1 fruit fly cellular context compared by ENCODE assay signal in genomic region chr2L:19416602-19417497, dm6.
TF ChIP-seq lines count a peak whose summit lies in the region.

Gene Lectin-galC1 (plus strand): TSS chr2L:19417447.

TF ChIP-seq in whole organism, embryonic, 481 proteins besides CTCF, POLR2A, EP300 and RAD21 (continued from another document and continues in another):
- TF ChIP-seq toy (GFP tag; IDR thresholded peaks at IDR 0.05; lab: Robert Waterston, UW) (0 out of 2 replicates have a peak, but pooled peaks have one; percentile 13), CG12104 (GFP tag; optimal IDR thresholded peaks at IDR 0.05; lab: Kevin White, UChicago) (peak; percentile 80), Lpt (GFP tag; optimal IDR thresholded peaks at IDR 0.05; lab: Kevin White, UChicago) (no peak), CG1024 (GFP tag; IDR thresholded peaks at IDR 0.05; lab: Robert Waterston, UW) (peak; percentile 69; the same call in 1 of the 2 replicates), MBD-R2 (GFP tag; IDR thresholded peaks at IDR 0.05; lab: Robert Waterston, UW) (peak; percentile 42; the same call in 1 of the 2 replicates), CG14050 (GFP tag; IDR thresholded peaks at IDR 0.05; lab: Robert Waterston, UW) (peak; percentile 77), pzg (GFP tag; optimal IDR thresholded peaks at IDR 0.05; lab: Kevin White, UChicago) (no peak), unpg (GFP tag; optimal IDR thresholded peaks at IDR 0.05; lab: Kevin White, UChicago) (peak; percentile 93), Hr3 (GFP tag; optimal IDR thresholded peaks at IDR 0.05; lab: Kevin White, UChicago) (peak; percentile 82), sima (GFP tag; optimal IDR thresholded peaks at IDR 0.05; lab: Kevin White, UChicago) (peak; percentile 49), Med (GFP tag; lab: Kevin White, UChicago) (peak; percentile 97), CrebB (tag; optimal IDR thresholded peaks at IDR 0.05; lab: Kevin White, UChicago) (peak; percentile 58), lov (optimal IDR thresholded peaks at IDR 0.05; lab: Kevin White, UChicago) (no peak), lov (GFP tag; IDR thresholded peaks at IDR 0.05; lab: Robert Waterston, UW) (peak; percentile 77; the same call in 2 of the 3 replicates), CG10543 (GFP tag; optimal IDR thresholded peaks at IDR 0.05; lab: Kevin White, UChicago) (peak; percentile 36), CG3163 (GFP tag; optimal IDR thresholded peaks at IDR 0.05; lab: Kevin White, UChicago) (peak; percentile 74), pum (GFP tag; optimal IDR thresholded peaks at IDR 0.05; lab: Kevin White, UChicago) (peak; percentile 88), E2f1 (GFP tag; IDR thresholded peaks at IDR 0.05; lab: Robert Waterston, UW) (peak; percentile 76), zen2 (GFP tag; IDR thresholded peaks at IDR 0.05; lab: Robert Waterston, UW; ENCODE audit: partially characterized antibody) (no peak), CG11560 (tag; IDR thresholded peaks at IDR 0.05; lab: Robert Waterston, UW) (peak; percentile 65; the same call in 2 of the 3 replicates), caup (GFP tag; optimal IDR thresholded peaks at IDR 0.05; lab: Kevin White, UChicago; ENCODE audit: severe bottlenecking) (peak; percentile 76), bab2 (GFP tag; optimal IDR thresholded peaks at IDR 0.05; lab: Kevin White, UChicago) (peak; percentile 86), NfI (GFP tag; optimal IDR thresholded peaks at IDR 0.05; lab: Kevin White, UChicago) (peak; percentile 79), fd3F (GFP tag; optimal IDR thresholded peaks at IDR 0.05; lab: Kevin White, UChicago) (peak; percentile 76), Usf (GFP tag; optimal IDR thresholded peaks at IDR 0.05; lab: Kevin White, UChicago) (peak; percentile 63), CG2889 (GFP tag; IDR thresholded peaks at IDR 0.05; lab: Robert Waterston, UW) (peak; percentile 70; the same call in 2 of the 3 replicates), CG3995 (GFP tag; optimal IDR thresholded peaks at IDR 0.05; lab: Kevin White, UChicago) (peak; percentile 0), sna (GFP tag; IDR thresholded peaks at IDR 0.05; lab: Robert Waterston, UW; ENCODE audit: partially characterized antibody) (no peak), HLH4C (GFP tag; IDR thresholded peaks at IDR 0.05; lab: Robert Waterston, UW; ENCODE audit: partially characterized antibody) (no peak), Dbx (GFP tag; IDR thresholded peaks at IDR 0.05; lab: Robert Waterston, UW) (peak; percentile 66; the same call in 1 of the 3 replicates), lmd (GFP tag; IDR thresholded peaks at IDR 0.05; lab: Robert Waterston, UW) (no peak; the same call in 1 of the 2 replicates), CG17385 (GFP tag; optimal IDR thresholded peaks at IDR 0.05; lab: Kevin White, UChicago) (peak; percentile 81), lilli (GFP tag; optimal IDR thresholded peaks at IDR 0.05; lab: Kevin White, UChicago) (peak; percentile 80), Stat92E (GFP tag; optimal IDR thresholded peaks at IDR 0.05; lab: Kevin White, UChicago) (peak in 1 of 3 experiments; percentile 25), CG14014 (GFP tag; IDR thresholded peaks at IDR 0.05; lab: Robert Waterston, UW) (peak; percentile 85), mam (GFP tag; optimal IDR thresholded peaks at IDR 0.05; lab: Kevin White, UChicago) (peak; percentile 70), CG1529 (GFP tag; optimal IDR thresholded peaks at IDR 0.05; lab: Kevin White, UChicago) (peak; percentile 86), Awh (GFP tag; IDR thresholded peaks at IDR 0.05; lab: Robert Waterston, UW) (peak; percentile 92), CG1792 (GFP tag; optimal IDR thresholded peaks at IDR 0.05; lab: Kevin White, UChicago) (peak; percentile 82), vvl (GFP tag; IDR thresholded peaks at IDR 0.05; lab: Robert Waterston, UW) (peak; percentile 92), CG11247 (GFP tag; IDR thresholded peaks at IDR 0.05; lab: Robert Waterston, UW) (peak; percentile 70; the same call in 1 of the 2 replicates), CG17912 (GFP tag; optimal IDR thresholded peaks at IDR 0.05; lab: Kevin White, UChicago) (peak; percentile 29), CG2120 (GFP tag; optimal IDR thresholded peaks at IDR 0.05; lab: Kevin White, UChicago) (peak; percentile 58), esg (GFP tag; conservative IDR thresholded peaks at IDR 0.05; lab: Robert Waterston, UW) (peak; percentile 75), crol (GFP tag; IDR thresholded peaks at IDR 0.05; lab: Robert Waterston, UW) (no peak; the same call in 1 of the 2 replicates), nmo (GFP tag; optimal IDR thresholded peaks at IDR 0.05; lab: Kevin White, UChicago) (peak; percentile 89), Dip3 (GFP tag; optimal IDR thresholded peaks at IDR 0.05; lab: Kevin White, UChicago) (peak; percentile 40), so (GFP tag; IDR thresholded peaks at IDR 0.05; lab: Robert Waterston, UW) (peak; percentile 83; the same call in 2 of the 3 replicates), slou (GFP tag; optimal IDR thresholded peaks at IDR 0.05; lab: Kevin White, UChicago) (peak; percentile 69), CG6854 (GFP tag; optimal IDR thresholded peaks at IDR 0.05; lab: Kevin White, UChicago) (peak; percentile 72), CG18764 (GFP tag; optimal IDR thresholded peaks at IDR 0.05; lab: Kevin White, UChicago) (peak; percentile 78), NC2α (GFP tag; optimal IDR thresholded peaks at IDR 0.05; lab: Kevin White, UChicago) (peak; percentile 85), CG13123 (GFP tag; optimal IDR thresholded peaks at IDR 0.05; lab: Kevin White, UChicago) (peak; percentile 74), Dfd (GFP tag; optimal IDR thresholded peaks at IDR 0.05; lab: Kevin White, UChicago) (no peak), sim (GFP tag; IDR thresholded peaks at IDR 0.05; lab: Robert Waterston, UW) (peak; percentile 79), CG2712 (tag; optimal IDR thresholded peaks at IDR 0.05; lab: Kevin White, UChicago) (peak; percentile 89), ewg (GFP tag; optimal IDR thresholded peaks at IDR 0.05; lab: Kevin White, UChicago) (peak; percentile 81), CG31365 (tag; optimal IDR thresholded peaks at IDR 0.05; lab: Kevin White, UChicago) (peak; percentile 52), dimm (GFP tag; IDR thresholded peaks at IDR 0.05; lab: Robert Waterston, UW) (no peak), gcm2 (GFP tag; optimal IDR thresholded peaks at IDR 0.05; lab: Kevin White, UChicago) (peak; percentile 84), br (optimal IDR thresholded peaks at IDR 0.05; lab: Kevin White, UChicago) (no peak), slbo (GFP tag; IDR thresholded peaks at IDR 0.05; lab: Robert Waterston, UW) (peak; percentile 87), Neu2 (GFP tag; optimal IDR thresholded peaks at IDR 0.05; lab: Kevin White, UChicago; ENCODE audit: borderline replicate concordance) (peak; percentile 70), repo (GFP tag; optimal IDR thresholded peaks at IDR 0.05; lab: Kevin White, UChicago) (peak; percentile 81), Ptx1 (GFP tag; IDR thresholded peaks at IDR 0.05; lab: Robert Waterston, UW) (peak; percentile 85), CG18476 (GFP tag; optimal IDR thresholded peaks at IDR 0.05; lab: Kevin White, UChicago) (peak; percentile 81), CG13424 (tag; optimal IDR thresholded peaks at IDR 0.05; lab: Kevin White, UChicago) (peak; percentile 89), pan (optimal IDR thresholded peaks at IDR 0.05; lab: Kevin White, UChicago) (no peak), pan (GFP tag; optimal IDR thresholded peaks at IDR 0.05 in 1 of 2, IDR thresholded peaks at IDR 0.05 in 1 of 2) (peak in 1 of 2 experiments; percentile 88), pho (GFP tag; optimal IDR thresholded peaks at IDR 0.05; lab: Kevin White, UChicago) (peak; percentile 72), aop (GFP tag; IDR thresholded peaks at IDR 0.05; lab: Robert Waterston, UW) (peak; percentile 63; the same call in 1 of the 2 replicates), CG17186 (GFP tag; optimal IDR thresholded peaks at IDR 0.05; lab: Kevin White, UChicago) (peak; percentile 76), dysf (GFP tag; IDR thresholded peaks at IDR 0.05; lab: Robert Waterston, UW) (peak; percentile 89), CHES-1-like (GFP tag; optimal IDR thresholded peaks at IDR 0.05; lab: Kevin White, UChicago) (peak; percentile 88), abd-A (tag; optimal IDR thresholded peaks at IDR 0.05; lab: Kevin White, UChicago) (peak; percentile 18), otp (GFP tag; IDR thresholded peaks at IDR 0.05; lab: Robert Waterston, UW) (peak; percentile 86), CG42726 (GFP tag; IDR thresholded peaks at IDR 0.05; lab: Robert Waterston, UW; ENCODE audit: partially characterized antibody) (no peak), Opbp (GFP tag; IDR thresholded peaks at IDR 0.05; lab: Robert Waterston, UW; ENCODE audit: partially characterized antibody) (no peak), p53 (GFP tag; optimal IDR thresholded peaks at IDR 0.05; lab: Kevin White, UChicago) (peak; percentile 87), tup (GFP tag; optimal IDR thresholded peaks at IDR 0.05; lab: Kevin White, UChicago) (peak; percentile 55), HmgZ (tag; optimal IDR thresholded peaks at IDR 0.05; lab: Kevin White, UChicago) (peak; percentile 55), CG5180 (GFP tag; optimal IDR thresholded peaks at IDR 0.05; lab: Kevin White, UChicago) (peak; percentile 76), CG12155 (GFP tag; optimal IDR thresholded peaks at IDR 0.05; lab: Kevin White, UChicago) (peak; percentile 82), tio (GFP tag; optimal IDR thresholded peaks at IDR 0.05; lab: Kevin White, UChicago) (peak; percentile 82), CG6272 (GFP tag; IDR thresholded peaks at IDR 0.05; lab: Robert Waterston, UW) (peak; percentile 71; the same call in 1 of the 2 replicates), gt (GFP tag; IDR thresholded peaks at IDR 0.05; lab: Robert Waterston, UW) (peak; percentile 54; the same call in 1 of the 2 replicates), YL-1 (GFP tag; optimal IDR thresholded peaks at IDR 0.05; lab: Kevin White, UChicago) (peak; percentile 70), Pdp1 (GFP tag; optimal IDR thresholded peaks at IDR 0.05; lab: Kevin White, UChicago) (peak; percentile 87 to 90), sens (GFP tag; lab: Kevin White, UChicago) (peak; percentile 99), CoRest (tag; optimal IDR thresholded peaks at IDR 0.05; lab: Kevin White, UChicago) (peak; percentile 91), Spps (tag; optimal IDR thresholded peaks at IDR 0.05; lab: Kevin White, UChicago) (peak; percentile 57), cato (GFP tag; optimal IDR thresholded peaks at IDR 0.05; lab: Kevin White, UChicago; ENCODE audit: borderline replicate concordance) (peak; percentile 67), Sox100B (GFP tag; optimal IDR thresholded peaks at IDR 0.05; lab: Kevin White, UChicago) (peak; percentile 83), Mrtf (GFP tag; IDR thresholded peaks at IDR 0.05; lab: Robert Waterston, UW) (peak; percentile 84), CG4328 (GFP tag; optimal IDR thresholded peaks at IDR 0.05; lab: Kevin White, UChicago) (peak; percentile 78), nom (GFP tag; optimal IDR thresholded peaks at IDR 0.05; lab: Kevin White, UChicago) (no peak), CG6813 (GFP tag; optimal IDR thresholded peaks at IDR 0.05; lab: Kevin White, UChicago) (peak; percentile 85), CG16815 (GFP tag; optimal IDR thresholded peaks at IDR 0.05; lab: Kevin White, UChicago) (peak; percentile 72), Oaz (GFP tag; IDR thresholded peaks at IDR 0.05; lab: Robert Waterston, UW) (peak; percentile 78), CG5953 (GFP tag; IDR thresholded peaks at IDR 0.05; lab: Robert Waterston, UW) (peak; percentile 76), D19A (tag; optimal IDR thresholded peaks at IDR 0.05; lab: Kevin White, UChicago) (peak; percentile 83), Six4 (GFP tag; optimal IDR thresholded peaks at IDR 0.05; lab: Kevin White, UChicago) (peak; percentile 85), Chrac-16 (GFP tag; optimal IDR thresholded peaks at IDR 0.05; lab: Kevin White, UChicago) (peak; percentile 88), CG7963 (GFP tag; IDR thresholded peaks at IDR 0.05; lab: Robert Waterston, UW; ENCODE audit: partially characterized antibody) (no peak), Side (GFP tag; optimal IDR thresholded peaks at IDR 0.05; lab: Kevin White, UChicago) (peak; percentile 87), CG9437 (GFP tag; optimal IDR thresholded peaks at IDR 0.05; lab: Kevin White, UChicago) (peak; percentile 64), sisA (GFP tag; IDR thresholded peaks at IDR 0.05; lab: Robert Waterston, UW) (peak; percentile 88; the same call in 1 of the 2 replicates), fd64A (GFP tag; optimal IDR thresholded peaks at IDR 0.05; lab: Kevin White, UChicago) (peak; percentile 87), her (GFP tag; optimal IDR thresholded peaks at IDR 0.05; lab: Kevin White, UChicago) (peak; percentile 88), Hr51 (GFP tag; optimal IDR thresholded peaks at IDR 0.05; lab: Kevin White, UChicago) (peak; percentile 71 to 91), CG8924 (tag; optimal IDR thresholded peaks at IDR 0.05; lab: Kevin White, UChicago) (peak; percentile 92), Dp (GFP tag; optimal IDR thresholded peaks at IDR 0.05; lab: Kevin White, UChicago) (no peak), HmgD (GFP tag; optimal IDR thresholded peaks at IDR 0.05; lab: Kevin White, UChicago) (peak; percentile 30), CG15601 (tag; optimal IDR thresholded peaks at IDR 0.05; lab: Kevin White, UChicago) (peak; percentile 84), nerfin-2 (GFP tag; IDR thresholded peaks at IDR 0.05; lab: Robert Waterston, UW; ENCODE audit: partially characterized antibody) (no peak), CG15696 (tag; optimal IDR thresholded peaks at IDR 0.05; lab: Kevin White, UChicago) (peak; percentile 81), kay (GFP tag; optimal IDR thresholded peaks at IDR 0.05; lab: Kevin White, UChicago) (peak; percentile 82), Hmx (GFP tag; optimal IDR thresholded peaks at IDR 0.05; lab: Kevin White, UChicago) (no peak), unc-4 (GFP tag; IDR thresholded peaks at IDR 0.05; lab: Robert Waterston, UW; ENCODE audit: partially characterized antibody) (no peak), CG15514 (GFP tag; optimal IDR thresholded peaks at IDR 0.05; lab: Kevin White, UChicago) (peak; percentile 63), gem (tag; optimal IDR thresholded peaks at IDR 0.05; lab: Kevin White, UChicago) (peak; percentile 94), stwl (tag; optimal IDR thresholded peaks at IDR 0.05; lab: Kevin White, UChicago) (peak; percentile 35), Ada2b (GFP tag; IDR thresholded peaks at IDR 0.05; lab: Robert Waterston, UW) (peak; percentile 85), CG3847 (GFP tag; IDR thresholded peaks at IDR 0.05; lab: Robert Waterston, UW) (peak; percentile 73), Antp (GFP tag; optimal IDR thresholded peaks at IDR 0.05; lab: Kevin White, UChicago) (peak; percentile 93), schlank (tag; optimal IDR thresholded peaks at IDR 0.05; lab: Kevin White, UChicago) (peak; percentile 33), ash1 (GFP tag; optimal IDR thresholded peaks at IDR 0.05; lab: Kevin White, UChicago) (no peak), vnd (GFP tag; IDR thresholded peaks at IDR 0.05; lab: Robert Waterston, UW; ENCODE audit: partially characterized antibody) (no peak)
